Fruit fly (Drosophila melanogaster): Measurements from ENCODE around the gene Sf3a1.

Sf3a1 gene

dm6 chr3R:16951374-16951773, 50.8 kb downstream of the Sf3a1 start:
- TF ChIP-seq CG10348 (GFP tag; IDR thresholded peaks at IDR 0.05): no peak
- TF ChIP-seq rn (GFP tag; IDR thresholded peaks at IDR 0.05): no peak
- TF ChIP-seq Snoo (tag; optimal IDR thresholded peaks at IDR 0.05): no peak
- no peak for TF ChIP-seq gl (tag; optimal IDR thresholded peaks at IDR 0.05)
- no peak for TF ChIP-seq CG32121 (GFP tag; IDR thresholded peaks at IDR 0.05)
- no peak for TF ChIP-seq Pif1B (GFP tag; optimal IDR thresholded peaks at IDR 0.05)
- TF ChIP-seq CG9948 (tag; optimal IDR thresholded peaks at IDR 0.05): no peak
- no peak for TF ChIP-seq CG8159 (tag; optimal IDR thresholded peaks at IDR 0.05)
- no peak for TF ChIP-seq CG17806 (tag; optimal IDR thresholded peaks at IDR 0.05)
- no peak for TF ChIP-seq fd96Ca (GFP tag; IDR thresholded peaks at IDR 0.05)
- no peak for TF ChIP-seq CG12605 (GFP tag; IDR thresholded peaks at IDR 0.05)
- no peak for TF ChIP-seq CG4496 (GFP tag; IDR thresholded peaks at IDR 0.05)
- no peak for TF ChIP-seq Pif1A (GFP tag; optimal IDR thresholded peaks at IDR 0.05)
- no peak for TF ChIP-seq CG14655 (GFP tag; optimal IDR thresholded peaks at IDR 0.05)
- TF ChIP-seq EcR (GFP tag; optimal IDR thresholded peaks at IDR 0.05): no peak

All from whole organism, pupa.